Worm (Caenorhabditis elegans): Measurements from ENCODE around the gene fbxb-96.

fbxb-96 gene

ce11 chrII:1878663-1879062 is 28.5 kb upstream of the fbxb-96 start, which contains the start of gene math-16:
Gene math-16, minus strand, starts transcription at chrII:1878763.
- TF ChIP-seq unc-98 (GFP tag; IDR thresholded peaks at IDR 0.05) (no peak), nhr-76 (tag; optimal IDR thresholded peaks at IDR 0.05) (no peak), efl-3 (GFP tag; optimal IDR thresholded peaks at IDR 0.05) (no peak), tbx-2 (tag; optimal IDR thresholded peaks at IDR 0.05) (no peak), ceh-90 (tag; optimal IDR thresholded peaks at IDR 0.05) (no peak), ama-1 (optimal IDR thresholded peaks at IDR 0.05) (no peak), ceh-8 (GFP tag; optimal IDR thresholded peaks at IDR 0.05) (no peak)

DNA sequence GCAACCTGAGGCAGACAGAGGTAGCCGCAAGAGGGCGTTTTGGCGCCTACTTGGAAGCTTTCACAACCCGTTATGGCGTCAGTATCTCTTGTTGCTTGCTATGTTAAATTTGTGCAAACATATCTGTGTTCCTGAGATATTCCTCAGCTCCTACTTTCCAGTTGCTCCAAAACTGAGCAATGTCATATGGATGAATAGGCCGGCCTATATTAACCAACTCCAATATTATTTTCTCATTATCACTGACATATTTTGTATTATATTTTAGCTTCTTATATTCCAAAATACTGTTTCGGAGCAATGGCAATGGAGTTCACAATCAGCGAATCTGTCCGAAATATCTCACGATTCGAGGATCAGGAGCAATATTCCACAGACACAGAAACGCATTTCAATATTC is 25.5 kb upstream of the fbxb-96 start, which contains the start of gene math-13:
math-13 (plus strand) TSS at position 301 of the 400 bp plus-strand sequence.
- no peak for TF ChIP-seq lin-13 (GFP tag; optimal IDR thresholded peaks at IDR 0.05)
- no peak for TF ChIP-seq alr-1 (tag; optimal IDR thresholded peaks at IDR 0.05; ENCODE audit: borderline replicate concordance)
- TF ChIP-seq aha-1 (tag; optimal IDR thresholded peaks at IDR 0.05) = no peak
- TF ChIP-seq snpc-4 (tag; optimal IDR thresholded peaks at IDR 0.05) = no peak
- TF ChIP-seq egl-27 (tag; optimal IDR thresholded peaks at IDR 0.05) = no peak
- no peak for TF ChIP-seq pqm-1 (tag; optimal IDR thresholded peaks at IDR 0.05)
- TF ChIP-seq nhr-85 (tag) = no peak
- no peak for TF ChIP-seq ces-1 (GFP tag; optimal IDR thresholded peaks at IDR 0.05)
- no peak for TF ChIP-seq zag-1 (tag; optimal IDR thresholded peaks at IDR 0.05)
- no peak for TF ChIP-seq sup-37 (GFP tag; optimal IDR thresholded peaks at IDR 0.05)
- TF ChIP-seq nhr-90 (tag; optimal IDR thresholded peaks at IDR 0.05; ENCODE audit: poor library complexity) = no peak
- no peak for TF ChIP-seq unc-86 (tag; optimal IDR thresholded peaks at IDR 0.05)
- TF ChIP-seq hpl-2 (GFP tag; optimal IDR thresholded peaks at IDR 0.05) = no peak
- TF ChIP-seq unc-62 (GFP tag; optimal IDR thresholded peaks at IDR 0.05) = no peak
- TF ChIP-seq nhr-76 (tag; optimal IDR thresholded peaks at IDR 0.05) = no peak
- TF ChIP-seq mef-2 (tag; optimal IDR thresholded peaks at IDR 0.05) = no peak
- TF ChIP-seq nhr-28 (tag; optimal IDR thresholded peaks at IDR 0.05) = no peak
- TF ChIP-seq vab-15 (tag; optimal IDR thresholded peaks at IDR 0.05) = no peak

- TF ChIP-seq xbp-1 (tag; optimal IDR thresholded peaks at IDR 0.05) (no peak), pax-3 (tag; optimal IDR thresholded peaks at IDR 0.05) (no peak), Y116A8C.19 (tag; optimal IDR thresholded peaks at IDR 0.05; ENCODE audit: borderline replicate concordance) (no peak), elt-2 (tag; optimal IDR thresholded peaks at IDR 0.05) (peak; percentile 33), C34B4.2 (tag; optimal IDR thresholded peaks at IDR 0.05) (no peak)
Measured at ce11 chrII:1870875-1871592, 20.8 kb upstream of the fbxb-96 start, which contains the start of gene math-10. Gene math-10, plus strand, starts transcription at chrII:1871542.

- TF ChIP-seq jun-1 (tag; optimal IDR thresholded peaks at IDR 0.05) (no peak), nhr-20 (tag; optimal IDR thresholded peaks at IDR 0.05) (no peak), ceh-8 (GFP tag; optimal IDR thresholded peaks at IDR 0.05) (no peak), egl-27 (tag; optimal IDR thresholded peaks at IDR 0.05) (no peak), unc-130 (tag; optimal IDR thresholded peaks at IDR 0.05) (no peak), sptf-1 (tag; optimal IDR thresholded peaks at IDR 0.05) (no peak), lir-3 (tag; optimal IDR thresholded peaks at IDR 0.05; ENCODE audit: poor library complexity) (no peak), sox-4 (tag; optimal IDR thresholded peaks at IDR 0.05) (no peak)
Measured at ce11 chrII:1869120-1869519, 18.9 kb upstream of the fbxb-96 start, which contains the start of gene math-14. Gene math-14, plus strand, starts transcription at chrII:1869420.

Data from whole organism, L1 larva.